Fruit fly (Drosophila melanogaster): Measurements from ENCODE around the gene RpS26.

The RpS26 gene

DNA sequence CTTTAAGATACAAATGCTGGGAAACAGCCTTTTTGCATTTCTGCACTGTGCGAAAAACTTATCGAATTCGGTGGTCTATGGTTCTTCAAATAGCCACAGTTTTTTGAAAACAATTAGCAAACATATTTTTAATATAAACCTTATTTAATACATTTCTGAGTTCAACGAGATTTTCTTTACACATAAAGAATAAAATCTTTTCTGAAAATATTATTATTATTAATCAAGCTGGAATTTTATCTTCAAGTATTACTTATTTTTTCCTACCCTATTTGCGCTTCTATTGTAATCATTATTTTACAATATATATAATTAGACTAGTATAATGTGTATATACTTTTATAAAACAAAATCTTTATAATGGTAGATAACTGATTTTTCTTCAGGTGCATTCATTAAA, 39.1 kb upstream of the RpS26 start (continued):
- TF ChIP-seq CG9139 (GFP tag; optimal IDR thresholded peaks at IDR 0.05) (peak; percentile 5), CG11762 (GFP tag; optimal IDR thresholded peaks at IDR 0.05; ENCODE audit: insufficient read depth) (no peak), CG16779 (tag; optimal IDR thresholded peaks at IDR 0.05) (peak; percentile 44), CG6276 (GFP tag; optimal IDR thresholded peaks at IDR 0.05) (peak; percentile 64), Ets21C (GFP tag; optimal IDR thresholded peaks at IDR 0.05) (no peak), ss (GFP tag; optimal IDR thresholded peaks at IDR 0.05) (peak in 1 of 2 experiments; percentile 52), CG3032 (tag; optimal IDR thresholded peaks at IDR 0.05) (peak; percentile 72)

DNA sequence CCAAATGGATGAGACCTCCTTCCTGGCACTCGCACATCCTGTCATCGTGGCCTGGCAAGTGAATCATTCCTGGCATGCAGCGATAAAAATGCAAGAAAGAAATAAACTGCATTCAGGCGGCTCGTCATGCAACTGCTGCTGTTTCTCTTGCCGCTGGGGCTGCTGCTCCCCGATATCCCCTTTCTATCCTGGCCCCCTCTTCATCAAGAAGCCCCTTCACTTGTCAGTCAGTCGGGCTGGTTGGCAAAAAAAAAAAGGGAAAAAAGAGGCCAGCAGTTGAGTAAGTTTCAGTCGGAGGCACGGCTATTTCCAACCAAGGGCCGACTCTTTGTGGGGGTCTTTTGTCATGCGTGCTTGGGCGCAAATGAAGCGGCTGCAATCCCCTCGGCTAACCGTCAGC, 38.7 kb upstream of the RpS26 start:
- peak; percentile 16 for TF ChIP-seq CG6854 (GFP tag; optimal IDR thresholded peaks at IDR 0.05)
- TF ChIP-seq CG10631 (GFP tag; optimal IDR thresholded peaks at IDR 0.05): no peak
- TF ChIP-seq dsx (GFP tag; optimal IDR thresholded peaks at IDR 0.05; ENCODE audit: poor library complexity, severe bottlenecking): peak; percentile 10
- TF ChIP-seq CG10669 (GFP tag; optimal IDR thresholded peaks at IDR 0.05): no peak
- peak; percentile 1 for TF ChIP-seq CG1621 (tag; optimal IDR thresholded peaks at IDR 0.05)
- 0 out of 3 replicates have a peak, but pooled peaks have one; percentile 8 for TF ChIP-seq eg (GFP tag; IDR thresholded peaks at IDR 0.05)
- TF ChIP-seq ss (GFP tag; optimal IDR thresholded peaks at IDR 0.05): peak in 1 of 2 experiments; percentile 83

dm6 chr2L:18481064-18481463, 38.0 kb upstream of the RpS26 start:
- TF ChIP-seq fkh (GFP tag; optimal IDR thresholded peaks at IDR 0.05) (peak; percentile 5), Eip78C (GFP tag) (peak; percentile 5), Ets21C (GFP tag; optimal IDR thresholded peaks at IDR 0.05) (no peak), CG10631 (GFP tag; optimal IDR thresholded peaks at IDR 0.05) (no peak), CG31627 (GFP tag; optimal IDR thresholded peaks at IDR 0.05) (no peak), dac (GFP tag; optimal IDR thresholded peaks at IDR 0.05) (no peak), spab (GFP tag; optimal IDR thresholded peaks at IDR 0.05) (no peak)

dm6 chr2L:18480326-18481028, 37.4 kb upstream of the RpS26 start:
- peak; percentile 3 for TF ChIP-seq dsx (GFP tag; optimal IDR thresholded peaks at IDR 0.05; ENCODE audit: poor library complexity, severe bottlenecking)
- peak; percentile 22 for TF ChIP-seq Eip78C (GFP tag)
- no peak for TF ChIP-seq CG16779 (tag; optimal IDR thresholded peaks at IDR 0.05)
- TF ChIP-seq ss (GFP tag; optimal IDR thresholded peaks at IDR 0.05): no peak
- TF ChIP-seq CG6276 (GFP tag; optimal IDR thresholded peaks at IDR 0.05): peak; percentile 29

dm6 chr2L:18479177-18479521, 36.1 kb upstream of the RpS26 start:
- TF ChIP-seq svp (GFP tag) (no peak), Eip78C (GFP tag) (peak; percentile 20), CG34406 (GFP tag; optimal IDR thresholded peaks at IDR 0.05) (no peak), dsx (GFP tag; optimal IDR thresholded peaks at IDR 0.05; ENCODE audit: poor library complexity, severe bottlenecking) (peak; percentile 75), Hr39 (GFP tag; optimal IDR thresholded peaks at IDR 0.05) (no peak), ss (GFP tag; optimal IDR thresholded peaks at IDR 0.05) (no peak), salr (GFP tag; optimal IDR thresholded peaks at IDR 0.05) (no peak)

- TF ChIP-seq Eip75B (GFP tag; optimal IDR thresholded peaks at IDR 0.05) (no peak), Sox14 (GFP tag; optimal IDR thresholded peaks at IDR 0.05) (no peak), CG32006 (GFP tag; optimal IDR thresholded peaks at IDR 0.05) (peak; percentile 24), eg (GFP tag; IDR thresholded peaks at IDR 0.05) (0 out of 3 replicates have a peak, but pooled peaks have one; percentile 9), CG10631 (GFP tag; optimal IDR thresholded peaks at IDR 0.05) (peak; percentile 4), Eip78C (GFP tag) (peak; percentile 73), svp (GFP tag) (peak; percentile 43)
These were observed 35.6 kb upstream of the RpS26 start for dm6 chr2L:18478509-18479176.

dm6 chr2L:18477455-18477854, 34.4 kb upstream of the RpS26 start:
- TF ChIP-seq dsx (GFP tag; optimal IDR thresholded peaks at IDR 0.05; ENCODE audit: poor library complexity, severe bottlenecking): peak; percentile 95
- peak; percentile 87 for TF ChIP-seq net (GFP tag; optimal IDR thresholded peaks at IDR 0.05)
- peak; percentile 73 for TF ChIP-seq Met (GFP tag; optimal IDR thresholded peaks at IDR 0.05)
- TF ChIP-seq Sox14 (GFP tag; optimal IDR thresholded peaks at IDR 0.05): peak; percentile 57
- TF ChIP-seq CG11762 (GFP tag; optimal IDR thresholded peaks at IDR 0.05; ENCODE audit: insufficient read depth): peak; percentile 56
- no peak for TF ChIP-seq Ets21C (GFP tag; optimal IDR thresholded peaks at IDR 0.05)
- TF ChIP-seq CG8632 (GFP tag; optimal IDR thresholded peaks at IDR 0.05): peak; percentile 87
- TF ChIP-seq CG6163 (GFP tag; IDR thresholded peaks at IDR 0.05): peak; percentile 92
- TF ChIP-seq CG4318 (GFP tag; optimal IDR thresholded peaks at IDR 0.05): peak; percentile 27
- TF ChIP-seq vri (GFP tag; optimal IDR thresholded peaks at IDR 0.05): peak; percentile 44
- TF ChIP-seq esn (GFP tag; optimal IDR thresholded peaks at IDR 0.05): peak; percentile 83
- TF ChIP-seq fkh (GFP tag; optimal IDR thresholded peaks at IDR 0.05): no peak
- peak; percentile 90 to 95 for TF ChIP-seq ss (GFP tag; optimal IDR thresholded peaks at IDR 0.05)
- peak; percentile 96 for TF ChIP-seq Eip78C (GFP tag)
- TF ChIP-seq topi (GFP tag; optimal IDR thresholded peaks at IDR 0.05): peak; percentile 76
- TF ChIP-seq Blimp-1 (GFP tag; optimal IDR thresholded peaks at IDR 0.05): peak; percentile 40
- peak; percentile 86 for TF ChIP-seq CG10631 (GFP tag; optimal IDR thresholded peaks at IDR 0.05)
